Worm (Caenorhabditis elegans) whole organism, L1 larva: ENCODE results near the gene ugt-54.

Experiments
- nhr-28 ChIP-seq: fragments of 150-350 bp; optimal IDR thresholded peaks from 2 replicates; lab custom pipeline; 2014; ENCODE audit warnings: missing biosample characterization, missing genetic modification characterization
- snpc-4 ChIP-seq: fragments of 150-350 bp; optimal IDR thresholded peaks from 2 replicates; lab custom pipeline; 2014; ENCODE audit warnings: missing biosample characterization, missing genetic modification characterization
- sptf-1 ChIP-seq: fragments of 150-350 bp; optimal IDR thresholded peaks from 2 replicates; lab custom pipeline; 2014; ENCODE audit warnings: missing biosample characterization, missing genetic modification characterization
- unc-62 ChIP-seq: fragments of 150-350 bp; optimal IDR thresholded peaks from 2 replicates; lab custom pipeline; 2014; ENCODE audit warnings: missing biosample characterization, missing genetic modification reagents, missing genetic modification characterization
- zip-4 ChIP-seq: fragments of 200-800 bp; sonication (Bioruptor generic); optimal IDR thresholded peaks from 2 replicates; lab custom pipeline; 2018; ENCODE audit warnings: mild to moderate bottlenecking, missing genetic modification characterization, moderate library complexity, missing compliant biosample characterization
- ztf-11 ChIP-seq, 2 experiments: sonication (generic microtip); optimal IDR thresholded peaks; 2 replicates each; lab custom pipeline; 2016 to 2017; ENCODE audit warnings: missing genetic modification characterization in 2 of 2, missing biosample characterization in 1 of 2, missing compliant biosample characterization in 1 of 2

ce11 chrIV:10738328-10738727 is 23.2 kb upstream of the ugt-54 start, which contains the start of gene ssp-34:
- no peak for TF ChIP-seq ztf-11 (tag; optimal IDR thresholded peaks at IDR 0.05; lab: Kevin White, UChicago)
- TF ChIP-seq unc-62 (GFP tag; lab: Kevin White, UChicago), result no peak
- no peak for TF ChIP-seq nhr-28 (tag; lab: Kevin White, UChicago)
- TF ChIP-seq snpc-4, result no peak
- TF ChIP-seq sptf-1 (tag; lab: Kevin White, UChicago), result no peak
- TF ChIP-seq zip-4 (GFP tag; lab: Kevin White, UChicago), result no peak
